Fruit fly (Drosophila melanogaster) whole organism, embryonic: ENCODE results near the gene SelG.

Source experiments
- Antp ChIP-seq: fragments of 200-800 bp; sonication (Bioruptor generic); optimal IDR thresholded peaks from 3 replicates; lab custom pipeline; 2016; ENCODE audit warnings: missing biosample characterization, missing genetic modification characterization
- Bteb2 ChIP-seq: fragments of 200-800 bp; sonication (Bioruptor generic); optimal IDR thresholded peaks from 2 replicates; lab custom pipeline; 2016; ENCODE audit warnings: missing biosample characterization, missing genetic modification characterization
- CG10366 ChIP-seq: fragments of 200-800 bp; sonication (Bioruptor generic); IDR thresholded peaks from 2 replicates; pipeline ENCODE4 v1.3.6; 2022; ENCODE audit warnings: missing biosample characterization, missing genetic modification characterization
- CG10959 ChIP-seq: fragments of 200-800 bp; sonication (Bioruptor generic); IDR thresholded peaks from 2 replicates; pipeline ENCODE4 v1.3.6; 2022; ENCODE audit warnings: missing biosample characterization, missing genetic modification characterization
- CG11696 ChIP-seq: fragments of 200-800 bp; sonication (Bioruptor generic); IDR thresholded peaks from 2 replicates; pipeline ENCODE4 v1.3.6; 2022; ENCODE audit warnings: missing biosample characterization, missing genetic modification characterization
- CG12236 ChIP-seq: fragments of 200-800 bp; sonication (Bioruptor generic); optimal IDR thresholded peaks from 2 replicates; lab custom pipeline; 2016; ENCODE audit warnings: missing biosample characterization, missing genetic modification characterization
- CG12391 ChIP-seq: fragments of 200-800 bp; sonication (Bioruptor generic); optimal IDR thresholded peaks from 3 replicates; lab custom pipeline; 2018; ENCODE audit warnings: missing biosample characterization, mild to moderate bottlenecking, missing genetic modification characterization, moderate library complexity
- CG14667 ChIP-seq: fragments of 200-800 bp; sonication (Bioruptor generic); IDR thresholded peaks from 2 replicates; pipeline ENCODE4 v1.3.6; 2022; ENCODE audit warnings: missing biosample characterization, missing genetic modification characterization
- CG15601 ChIP-seq: fragments of 200-800 bp; sonication (Bioruptor generic); optimal IDR thresholded peaks from 3 replicates; lab custom pipeline; 2019; ENCODE audit warnings: missing biosample characterization, mild to moderate bottlenecking, missing genetic modification characterization, moderate library complexity
- CG1602 ChIP-seq: fragments of 200-800 bp; sonication (Bioruptor generic); optimal IDR thresholded peaks from 3 replicates; lab custom pipeline; 2016; ENCODE audit warnings: missing biosample characterization, missing genetic modification characterization
- CG1647 ChIP-seq: fragments of 200-800 bp; sonication (Bioruptor generic); optimal IDR thresholded peaks from 3 replicates; lab custom pipeline; 2016; ENCODE audit warnings: missing biosample characterization, missing genetic modification characterization
- CG18599 ChIP-seq: fragments of 200-800 bp; sonication (Bioruptor generic); optimal IDR thresholded peaks from 3 replicates; lab custom pipeline; 2017; ENCODE audit warnings: missing biosample characterization, missing genetic modification characterization, mild to moderate bottlenecking, moderate library complexity, missing genetic modification reagents
- CG2120 ChIP-seq: fragments of 200-800 bp; sonication (Bioruptor generic); optimal IDR thresholded peaks from 3 replicates; lab custom pipeline; 2016; ENCODE audit warnings: missing biosample characterization, missing genetic modification characterization
- CG33213 ChIP-seq: fragments of 200-800 bp; sonication (Bioruptor generic); optimal IDR thresholded peaks from 3 replicates; lab custom pipeline; 2016; ENCODE audit warnings: missing biosample characterization, missing genetic modification characterization
- CG34224 ChIP-seq: fragments of 200-800 bp; sonication (Bioruptor generic); IDR thresholded peaks from 3 replicates; pipeline ENCODE4 v1.3.6; 2022; ENCODE audit warnings: missing biosample characterization, missing genetic modification characterization; ENCODE audit not compliant: partially characterized antibody
- CG34376 ChIP-seq: fragments of 200-800 bp; sonication (Bioruptor generic); optimal IDR thresholded peaks from 2 replicates; lab custom pipeline; 2018; ENCODE audit warnings: missing biosample characterization, mild to moderate bottlenecking, missing genetic modification characterization
- CG4617 ChIP-seq: fragments of 200-800 bp; sonication (Bioruptor generic); optimal IDR thresholded peaks from 3 replicates; lab custom pipeline; 2016; ENCODE audit warnings: missing biosample characterization, missing genetic modification characterization, borderline replicate concordance
- CG7963 ChIP-seq: fragments of 200-800 bp; sonication (Bioruptor generic); IDR thresholded peaks from 3 replicates; pipeline ENCODE4 v1.3.6; 2022; ENCODE audit warnings: missing biosample characterization, missing genetic modification characterization; ENCODE audit not compliant: partially characterized antibody
- CG8281 ChIP-seq: fragments of 200-800 bp; sonication (Bioruptor generic); optimal IDR thresholded peaks from 2 replicates; lab custom pipeline; 2018; ENCODE audit warnings: missing biosample characterization, mild to moderate bottlenecking, missing genetic modification characterization, moderate library complexity
- CHES-1-like ChIP-seq: fragments of 200-800 bp; sonication (Bioruptor generic); optimal IDR thresholded peaks from 2 replicates; lab custom pipeline; 2016; ENCODE audit warnings: missing biosample characterization, missing genetic modification characterization
- Dp ChIP-seq: fragments of 200-800 bp; sonication (Bioruptor generic); optimal IDR thresholded peaks from 2 replicates; lab custom pipeline; 2018; ENCODE audit warnings: missing biosample characterization, mild to moderate bottlenecking, missing genetic modification characterization, moderate library complexity
- Drgx ChIP-seq: fragments of 200-800 bp; sonication (Bioruptor generic); IDR thresholded peaks from 2 replicates; pipeline ENCODE4 v1.3.6; 2022; ENCODE audit warnings: missing biosample characterization, missing genetic modification characterization
- Fer1 ChIP-seq: fragments of 200-800 bp; sonication (Bioruptor generic); optimal IDR thresholded peaks from 2 replicates; lab custom pipeline; 2017; ENCODE audit warnings: missing biosample characterization, mild to moderate bottlenecking, missing genetic modification characterization
- H15 ChIP-seq: fragments of 200-800 bp; sonication (Bioruptor generic); IDR thresholded peaks from 3 replicates; pipeline ENCODE4 v1.3.6; 2022; ENCODE audit warnings: missing biosample characterization, missing genetic modification characterization
- Jarid2 ChIP-seq: fragments of 200-800 bp; sonication (Bioruptor generic); optimal IDR thresholded peaks from 3 replicates; lab custom pipeline; 2017; ENCODE audit warnings: mild to moderate bottlenecking, missing biosample characterization, missing genetic modification reagents, missing genetic modification characterization
- NFAT ChIP-seq: fragments of 200-800 bp; sonication (Bioruptor generic); IDR thresholded peaks from 2 replicates; pipeline ENCODE4 v1.3.6; 2022; ENCODE audit warnings: missing biosample characterization, missing genetic modification characterization
- Optix ChIP-seq: fragments of 200-800 bp; sonication (Bioruptor generic); IDR thresholded peaks from 3 replicates; pipeline ENCODE4 v1.3.6; 2022; ENCODE audit warnings: missing biosample characterization, missing genetic modification characterization
- Ptx1 ChIP-seq: fragments of 200-800 bp; sonication (Bioruptor generic); IDR thresholded peaks from 2 replicates; pipeline ENCODE4 v1.3.6; 2022; ENCODE audit warnings: missing biosample characterization, missing genetic modification characterization
- Stat92E ChIP-seq, 3 experiments: fragments of >200 bp in 2 of 3; fragments of 200-800 bp in 1 of 3; sonication (Bioruptor generic) in 1 of 3; optimal IDR thresholded peaks; 2 replicates each; lab custom pipeline; 2017 to 2019; ENCODE audit warnings: missing biosample characterization in 3 of 3, missing genetic modification characterization in 3 of 3, mild to moderate bottlenecking in 1 of 3, moderate library complexity in 1 of 3
- ato ChIP-seq: fragments of 200-800 bp; sonication (Bioruptor generic); IDR thresholded peaks from 2 replicates; pipeline ENCODE4 v1.3.6; 2022; ENCODE audit warnings: missing biosample characterization, missing genetic modification characterization; ENCODE audit not compliant: partially characterized antibody
- bigmax ChIP-seq: fragments of 200-800 bp; sonication (Bioruptor generic); optimal IDR thresholded peaks from 2 replicates; lab custom pipeline; 2018; ENCODE audit warnings: missing biosample characterization, mild to moderate bottlenecking, missing genetic modification characterization
- cas ChIP-seq: fragments of 200-800 bp; sonication (Bioruptor generic); IDR thresholded peaks from 2 replicates; pipeline ENCODE4 v1.3.6; 2022; ENCODE audit warnings: missing biosample characterization, missing genetic modification characterization
- crol ChIP-seq: fragments of 200-800 bp; sonication (Bioruptor generic); IDR thresholded peaks from 2 replicates; pipeline ENCODE4 v1.3.6; 2022; ENCODE audit warnings: missing biosample characterization, missing genetic modification characterization
- disco-r ChIP-seq: fragments of 200-800 bp; sonication (Bioruptor generic); optimal IDR thresholded peaks from 2 replicates; lab custom pipeline; 2016; ENCODE audit warnings: missing biosample characterization, missing genetic modification characterization
- dmrt99B ChIP-seq: fragments of 200-800 bp; sonication (Bioruptor generic); optimal IDR thresholded peaks from 2 replicates; lab custom pipeline; 2018; ENCODE audit warnings: missing biosample characterization, mild to moderate bottlenecking, missing genetic modification characterization, moderate library complexity
- eyg ChIP-seq: fragments of 200-800 bp; sonication (Bioruptor generic); optimal IDR thresholded peaks from 3 replicates; lab custom pipeline; 2016; ENCODE audit warnings: missing biosample characterization, missing genetic modification characterization
- fu2 ChIP-seq: fragments of 200-800 bp; sonication (Bioruptor generic); optimal IDR thresholded peaks from 2 replicates; lab custom pipeline; 2016; ENCODE audit warnings: missing biosample characterization, missing genetic modification characterization
- gsb ChIP-seq: fragments of 200-800 bp; sonication (Bioruptor generic); IDR thresholded peaks from 2 replicates; pipeline ENCODE4 v1.3.6; 2022; ENCODE audit warnings: missing biosample characterization, missing genetic modification characterization
- hbn ChIP-seq: fragments of 200-800 bp; sonication (Bioruptor generic); IDR thresholded peaks from 2 replicates; pipeline ENCODE4 v1.3.6; 2022; ENCODE audit warnings: missing biosample characterization, missing genetic modification characterization; ENCODE audit not compliant: partially characterized antibody
- otp ChIP-seq: fragments of 200-800 bp; sonication (Bioruptor generic); IDR thresholded peaks from 3 replicates; pipeline ENCODE4, ENCODE4 v1.3.6; 2022; ENCODE audit warnings: missing biosample characterization, missing genetic modification characterization
- prd ChIP-seq, 3 experiments: fragments of >200 bp in 2 of 3; fragments of 200-800 bp in 1 of 3; sonication (Bioruptor generic) in 1 of 3; optimal IDR thresholded peaks in 2 of 3; IDR thresholded peaks in 1 of 3; 2 replicates in 2 of 3; 3 replicates in 1 of 3; pipeline versions ENCODE4 v1.3.6 to Lab custom; 2017 to 2022; ENCODE audit warnings: missing biosample characterization in 1 of 3, missing genetic modification characterization in 1 of 3
- repo ChIP-seq: fragments of 200-800 bp; sonication (Bioruptor generic); optimal IDR thresholded peaks from 2 replicates; lab custom pipeline; 2016; ENCODE audit warnings: missing biosample characterization, missing genetic modification characterization
- ro ChIP-seq: fragments of 200-800 bp; sonication (Bioruptor generic); IDR thresholded peaks from 2 replicates; pipeline ENCODE4 v1.3.6; 2022; ENCODE audit warnings: missing biosample characterization, missing genetic modification characterization
- sc ChIP-seq, 3 experiments: fragments of >200 bp in 2 of 3; fragments of 200-800 bp in 1 of 3; sonication (Bioruptor generic) in 1 of 3; optimal IDR thresholded peaks; 2 replicates in 2 of 3; 3 replicates in 1 of 3; lab custom pipeline; 2017; ENCODE audit warnings: mild to moderate bottlenecking in 1 of 3, missing biosample characterization in 1 of 3, missing genetic modification characterization in 1 of 3, missing genetic modification reagents in 1 of 3
- seq ChIP-seq: fragments of 200-800 bp; sonication (Bioruptor generic); IDR thresholded peaks from 2 replicates; pipeline ENCODE4 v1.3.6; 2022; ENCODE audit warnings: missing biosample characterization, missing genetic modification characterization
- sr ChIP-seq: fragments of 200-800 bp; sonication (Bioruptor generic); IDR thresholded peaks from 3 replicates; pipeline ENCODE4 v1.3.6; 2022; ENCODE audit warnings: missing biosample characterization, missing genetic modification characterization
- tio ChIP-seq: fragments of 200-800 bp; sonication (Bioruptor generic); optimal IDR thresholded peaks from 2 replicates; lab custom pipeline; 2017; ENCODE audit warnings: missing biosample characterization, missing genetic modification characterization, inconsistent platforms
- vnd ChIP-seq: fragments of 200-800 bp; sonication (Bioruptor generic); IDR thresholded peaks from 3 replicates; pipeline ENCODE4 v1.3.6; 2022; ENCODE audit warnings: missing biosample characterization, missing genetic modification characterization; ENCODE audit not compliant: partially characterized antibody
- wdn ChIP-seq: fragments of 200-800 bp; sonication (Bioruptor generic); IDR thresholded peaks from 2 replicates; pipeline ENCODE4 v1.3.6; 2022; ENCODE audit warnings: missing biosample characterization, missing genetic modification characterization

SelG gene

dm6 chrX:11920959-11921358 is 33.9 kb downstream of the SelG start (continued):
- TF ChIP-seq Dp (GFP tag; lab: Kevin White, UChicago) (no peak), CG12236 (GFP tag; lab: Kevin White, UChicago) (peak; percentile 39), vnd (no peak), bigmax (GFP tag; lab: Kevin White, UChicago) (no peak), wdn (GFP tag; lab: Robert Waterston, UW) (peak; percentile 75), CG34376 (GFP tag; lab: Kevin White, UChicago) (peak; percentile 82), CG14667 (GFP tag; lab: Robert Waterston, UW) (peak; percentile 74), Antp (peak; percentile 53), CG18599 (GFP tag; lab: Kevin White, UChicago) (peak; percentile 87), disco-r (peak; percentile 52), Optix (GFP tag; lab: Robert Waterston, UW) (no peak), NFAT (GFP tag; lab: Robert Waterston, UW) (peak; percentile 62), CHES-1-like (GFP tag; lab: Kevin White, UChicago) (peak; percentile 61), CG1602 (peak; percentile 83), CG15601 (tag; lab: Kevin White, UChicago) (peak; percentile 91), CG4617 (GFP tag; lab: Kevin White, UChicago) (peak; percentile 46), CG7963 (no peak), sr (GFP tag; lab: Robert Waterston, UW) (peak; percentile 35; the same call in 1 of the 3 replicates), fu2 (GFP tag; lab: Kevin White, UChicago) (peak; percentile 46), Drgx (GFP tag; lab: Robert Waterston, UW) (peak; percentile 89), CG34224 (no peak), hbn (GFP tag; lab: Robert Waterston, UW) (no peak), CG33213 (GFP tag; lab: Kevin White, UChicago) (peak; percentile 29), H15 (GFP tag; lab: Robert Waterston, UW) (peak; percentile 72), Jarid2 (GFP tag; lab: Kevin White, UChicago) (peak; percentile 58), CG10959 (peak; percentile 61; the same call in 1 of the 2 replicates), CG10366 (GFP tag; lab: Robert Waterston, UW) (peak; percentile 72), cas (GFP tag; lab: Robert Waterston, UW) (peak; percentile 80), tio (GFP tag; lab: Kevin White, UChicago) (peak; percentile 78), repo (GFP tag; lab: Kevin White, UChicago) (peak; percentile 1), Stat92E (GFP tag; optimal IDR thresholded peaks at IDR 0.05; lab: Kevin White, UChicago) (peak in 1 of 3 experiments; percentile 45), eyg (peak; percentile 71), crol (GFP tag; lab: Robert Waterston, UW) (peak; percentile 48), dmrt99B (tag; lab: Kevin White, UChicago) (peak; percentile 95), Fer1 (GFP tag; lab: Kevin White, UChicago) (peak; percentile 92), ro (GFP tag; lab: Robert Waterston, UW) (peak; percentile 64; the same call in 1 of the 2 replicates), Ptx1 (GFP tag; lab: Robert Waterston, UW) (peak; percentile 94), CG11696 (GFP tag; lab: Robert Waterston, UW) (peak; percentile 53), CG12391 (tag; lab: Kevin White, UChicago) (peak; percentile 92), CG8281 (tag; lab: Kevin White, UChicago) (peak; percentile 78), otp (GFP tag; lab: Robert Waterston, UW) (peak; percentile 81), prd (optimal IDR thresholded peaks at IDR 0.05; lab: Kevin White, UChicago) (no peak), prd (GFP tag; IDR thresholded peaks at IDR 0.05; lab: Robert Waterston, UW) (peak; percentile 90), CG1647 (GFP tag; lab: Kevin White, UChicago) (peak; percentile 41), gsb (peak; percentile 72), seq (GFP tag; lab: Robert Waterston, UW) (peak; percentile 86), ato (GFP tag; lab: Robert Waterston, UW) (no peak), CG2120 (peak; percentile 86), sc (optimal IDR thresholded peaks at IDR 0.05; lab: Kevin White, UChicago) (no peak), sc (GFP tag; optimal IDR thresholded peaks at IDR 0.05; lab: Kevin White, UChicago) (peak; percentile 80), Bteb2 (peak; percentile 61)
